Worm (Caenorhabditis elegans): ENCODE measurements around the gene K09H11.6.

K09H11.6 gene

DNA sequence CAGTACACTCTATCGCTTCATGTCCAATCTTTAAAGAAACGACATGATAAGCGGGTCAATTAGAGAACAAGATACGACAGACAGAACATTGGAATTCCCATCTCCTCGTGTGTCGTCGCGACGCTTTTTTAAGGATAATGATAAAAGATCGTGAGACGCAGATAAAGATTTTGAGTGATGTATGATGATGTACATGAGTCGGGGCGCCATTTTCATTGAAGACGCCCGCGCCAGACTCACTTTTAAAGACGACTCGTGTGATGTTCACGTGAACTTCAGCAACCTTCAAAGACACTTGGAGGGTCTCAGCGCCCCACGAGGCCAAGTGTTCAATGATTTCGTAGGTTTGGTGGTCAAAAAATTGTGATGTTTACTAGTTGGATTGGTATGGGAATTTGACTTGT lies 32.3 kb upstream of the K09H11.6 start (continued):
- TF ChIP-seq elt-3 (tag; optimal IDR thresholded peaks at IDR 0.05) (peak in 5 of 6 experiments; percentile 72 to 92 (median 78)), nhr-84 (tag; optimal IDR thresholded peaks at IDR 0.05) (no peak), nhr-47 (tag; optimal IDR thresholded peaks at IDR 0.05) (peak; percentile 57), ets-5 (GFP tag; IDR thresholded peaks at IDR 0.05) (no peak), hlh-17 (GFP tag; optimal IDR thresholded peaks at IDR 0.05; ENCODE audit: borderline replicate concordance) (no peak), grh-1 (GFP tag; IDR thresholded peaks at IDR 0.05) (peak; percentile 70), blmp-1 (tag; optimal IDR thresholded peaks at IDR 0.05) (peak; percentile 84), aly-2 (tag; optimal IDR thresholded peaks at IDR 0.05) (no peak), nhr-11 (tag; optimal IDR thresholded peaks at IDR 0.05) (no peak), irx-1 (tag; optimal IDR thresholded peaks at IDR 0.05) (peak; percentile 5), sptf-1 (tag; optimal IDR thresholded peaks at IDR 0.05) (no peak), rnt-1 (tag; optimal IDR thresholded peaks at IDR 0.05) (peak; percentile 49), unc-130 (tag; optimal IDR thresholded peaks at IDR 0.05) (peak; percentile 25), pax-3 (tag; optimal IDR thresholded peaks at IDR 0.05) (no peak), ztf-11 (tag; optimal IDR thresholded peaks at IDR 0.05) (no peak), dpl-1 (GFP tag; optimal IDR thresholded peaks at IDR 0.05) (peak in 1 of 3 experiments; percentile 35), nhr-76 (tag; optimal IDR thresholded peaks at IDR 0.05) (peak; percentile 10), unc-62 (GFP tag; optimal IDR thresholded peaks at IDR 0.05) (no peak), C04F5.9 (tag; optimal IDR thresholded peaks at IDR 0.05) (no peak), lsy-2 (tag; optimal IDR thresholded peaks at IDR 0.05) (peak; percentile 49 to 52), lin-15B (tag; optimal IDR thresholded peaks at IDR 0.05) (no peak), ces-1 (GFP tag; optimal IDR thresholded peaks at IDR 0.05) (no peak), snu-23 (GFP tag; optimal IDR thresholded peaks at IDR 0.05) (peak; percentile 76), efl-1 (optimal IDR thresholded peaks at IDR 0.05) (peak; percentile 18 to 34), efl-1 (GFP tag; optimal IDR thresholded peaks at IDR 0.05 in 1 of 2) (peak; percentile 1 to 84), aha-1 (tag; optimal IDR thresholded peaks at IDR 0.05) (no peak), elt-2 (tag; optimal IDR thresholded peaks at IDR 0.05) (peak; percentile 70), nhr-19 (GFP tag; conservative IDR thresholded peaks at IDR 0.05) (peak; percentile 88), alr-1 (tag; optimal IDR thresholded peaks at IDR 0.05; ENCODE audit: borderline replicate concordance) (no peak), lin-13 (GFP tag; optimal IDR thresholded peaks at IDR 0.05) (peak; percentile 12), nhr-77 (tag; optimal IDR thresholded peaks at IDR 0.05) (peak; percentile 19), snpc-4 (tag; optimal IDR thresholded peaks at IDR 0.05) (no peak), mep-1 (tag; optimal IDR thresholded peaks at IDR 0.05) (peak; percentile 10), swsn-7 (tag; optimal IDR thresholded peaks at IDR 0.05) (peak; percentile 18), tbx-2 (tag; optimal IDR thresholded peaks at IDR 0.05) (peak; percentile 77), unc-98 (GFP tag; IDR thresholded peaks at IDR 0.05) (no peak), egl-13 (tag; optimal IDR thresholded peaks at IDR 0.05) (no peak), mef-2 (tag; optimal IDR thresholded peaks at IDR 0.05) (no peak), skn-1 (tag; optimal IDR thresholded peaks at IDR 0.05) (no peak), ama-1 (optimal IDR thresholded peaks at IDR 0.05) (no peak), ceh-88 (GFP tag; IDR thresholded peaks at IDR 0.05) (no peak), egl-27 (tag; optimal IDR thresholded peaks at IDR 0.05) (peak in 1 of 2 experiments; percentile 71), sup-37 (GFP tag; optimal IDR thresholded peaks at IDR 0.05) (no peak), Y116A8C.19 (tag; optimal IDR thresholded peaks at IDR 0.05; ENCODE audit: borderline replicate concordance) (no peak), lin-14 (GFP tag; optimal IDR thresholded peaks at IDR 0.05) (peak; percentile 94), nhr-28 (tag; optimal IDR thresholded peaks at IDR 0.05) (no peak), ceh-90 (tag; optimal IDR thresholded peaks at IDR 0.05) (no peak), fkh-8 (tag; optimal IDR thresholded peaks at IDR 0.05) (no peak), lin-35 (GFP tag; optimal IDR thresholded peaks at IDR 0.05) (peak; percentile 10 to 41), mab-9 (GFP tag; IDR thresholded peaks at IDR 0.05) (no peak)

All from whole organism, L1 larva.